Worm (Caenorhabditis elegans): ENCODE results near the gene gldc-1.

DNA sequence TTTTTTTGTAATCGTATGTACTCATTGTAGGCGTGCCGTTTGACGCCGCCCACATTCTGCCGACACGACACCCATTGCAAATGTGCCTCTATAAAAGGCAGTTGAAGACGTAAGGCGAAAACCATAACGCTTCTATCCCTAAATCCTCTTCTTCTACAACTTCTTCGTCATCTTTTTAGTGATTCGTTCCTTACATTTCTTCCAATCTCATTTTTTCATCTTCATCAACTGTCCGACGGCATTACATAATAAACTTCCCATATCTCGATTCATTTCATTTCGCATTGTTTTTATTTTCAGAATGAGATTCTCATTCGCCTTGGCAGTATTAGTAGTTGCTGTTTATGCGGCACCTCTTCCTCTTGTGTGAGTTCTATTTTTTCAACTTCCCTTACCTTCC, 29.9 kb upstream of the gldc-1 start, which contains the start of gene ZK84.1:
- TF ChIP-seq nhr-237 (tag; optimal IDR thresholded peaks at IDR 0.05) (no peak), fos-1 (tag; optimal IDR thresholded peaks at IDR 0.05) (no peak), nhr-12 (tag; optimal IDR thresholded peaks at IDR 0.05) (no peak)

Data from whole organism, L3 larva.